Fruit fly (Drosophila melanogaster) whole organism, wandering third instar larva: ENCODE data around the gene CG6356.

Experiments used
- Abd-B ChIP-seq: fragments of >200 bp; optimal IDR thresholded peaks from 2 replicates; lab custom pipeline; 2017; ENCODE audit warnings: missing biosample characterization, missing genetic modification characterization
- CG9705 ChIP-seq: fragments of 200-800 bp; sonication (Bioruptor generic); optimal IDR thresholded peaks from 2 replicates; lab custom pipeline; 2018; ENCODE audit warnings: missing biosample characterization, mild to moderate bottlenecking, missing genetic modification characterization
- Dfd ChIP-seq: fragments of >200 bp; optimal IDR thresholded peaks from 2 replicates; lab custom pipeline; 2017; ENCODE audit warnings: missing biosample characterization, missing genetic modification characterization
- GATAd ChIP-seq: sonication (Bioruptor generic); optimal IDR thresholded peaks from 2 replicates; lab custom pipeline; 2016; ENCODE audit warnings: missing biosample characterization, missing genetic modification characterization
- HLH106 ChIP-seq: fragments of 200-800 bp; optimal IDR thresholded peaks from 3 replicates; lab custom pipeline; 2019; ENCODE audit warnings: missing biosample characterization, mild to moderate bottlenecking, missing genetic modification characterization, moderate library complexity
- Hnf4 ChIP-seq: fragments of 200-800 bp; sonication (Bioruptor generic); optimal IDR thresholded peaks from 2 replicates; lab custom pipeline; 2016; ENCODE audit warnings: missing biosample characterization, mild to moderate bottlenecking, missing genetic modification characterization
- Hr78 ChIP-seq: fragments of >200 bp; optimal IDR thresholded peaks from 2 replicates; lab custom pipeline; 2017; ENCODE audit warnings: missing biosample characterization, missing genetic modification characterization
- Hr83 ChIP-seq: fragments of 200-300 bp; sonication (Bioruptor generic); optimal IDR thresholded peaks from 2 replicates; lab custom pipeline; 2016; ENCODE audit warnings: missing biosample characterization, mild to moderate bottlenecking, missing genetic modification characterization, moderate library complexity; ENCODE audit not compliant: poor library complexity, severe bottlenecking
- Jra ChIP-seq: sonication (Bioruptor generic); optimal IDR thresholded peaks from 2 replicates; lab custom pipeline; 2016; ENCODE audit warnings: missing biosample characterization, missing genetic modification characterization
- Myc ChIP-seq: fragments of >200 bp; optimal IDR thresholded peaks from 2 replicates; lab custom pipeline; 2017
- N ChIP-seq: fragments of >200 bp; optimal IDR thresholded peaks from 2 replicates; lab custom pipeline; 2018; ENCODE audit warnings: missing biosample characterization, missing external identifiers, missing genetic modification characterization
- OdsH ChIP-seq: fragments of 200-800 bp; sonication (Bioruptor generic); optimal IDR thresholded peaks from 2 replicates; lab custom pipeline; 2016; ENCODE audit warnings: missing biosample characterization, mild to moderate bottlenecking, missing genetic modification characterization
- Rel ChIP-seq, 2 experiments: fragments of 200-800 bp; sonication (Bioruptor generic) in 1 of 2; optimal IDR thresholded peaks; 2 replicates in 1 of 2; 3 replicates in 1 of 2; lab custom pipeline; 2016 to 2019; ENCODE audit warnings: mild to moderate bottlenecking in 2 of 2, missing biosample characterization in 2 of 2, missing genetic modification characterization in 2 of 2, moderate library complexity in 1 of 2
- Sp1 ChIP-seq: fragments of 200-800 bp; sonication (Bioruptor generic); optimal IDR thresholded peaks from 3 replicates; lab custom pipeline; 2019; ENCODE audit warnings: missing biosample characterization, mild to moderate bottlenecking, missing genetic modification characterization, moderate library complexity
- Vsx2 ChIP-seq: fragments of 200-300, 225-300 bp; sonication (Bioruptor generic); optimal IDR thresholded peaks from 2 replicates; lab custom pipeline; 2018; ENCODE audit warnings: missing biosample characterization, missing genetic modification characterization; ENCODE audit not compliant: partially characterized antibody
- br ChIP-seq: fragments of 200-800 bp; sonication (Bioruptor generic); optimal IDR thresholded peaks from 2 replicates; lab custom pipeline; 2016; ENCODE audit warnings: missing biosample characterization, missing genetic modification characterization
- brk ChIP-seq: fragments of 200-800 bp; sonication (Bioruptor generic); optimal IDR thresholded peaks from 2 replicates; lab custom pipeline; 2016; ENCODE audit warnings: missing biosample characterization, mild to moderate bottlenecking, missing genetic modification characterization
- dmrt93B ChIP-seq: fragments of 200-800 bp; sonication (Bioruptor generic); optimal IDR thresholded peaks from 2 replicates; lab custom pipeline; 2018; ENCODE audit warnings: missing biosample characterization, mild to moderate bottlenecking, missing genetic modification characterization
- dsf ChIP-seq: sonication (Bioruptor generic); optimal IDR thresholded peaks from 2 replicates; lab custom pipeline; 2016; ENCODE audit warnings: missing biosample characterization, missing genetic modification characterization, borderline replicate concordance
- ey ChIP-seq: fragments of 200-800 bp; sonication (Bioruptor generic); optimal IDR thresholded peaks from 2 replicates; lab custom pipeline; 2016; ENCODE audit warnings: missing biosample characterization, missing genetic modification characterization
- foxo ChIP-seq, 2 experiments: fragments of 200-800 bp; sonication (Bioruptor generic); optimal IDR thresholded peaks; 2 replicates in 1 of 2; 3 replicates in 1 of 2; lab custom pipeline; 2016 to 2017; ENCODE audit warnings: missing biosample characterization in 2 of 2, missing genetic modification characterization in 2 of 2
- fru ChIP-seq: fragments of 200-800 bp; sonication (Bioruptor generic); optimal IDR thresholded peaks from 3 replicates; lab custom pipeline; 2016; ENCODE audit warnings: missing biosample characterization, mild to moderate bottlenecking, missing genetic modification characterization
- h ChIP-seq: fragments of 200-800 bp; sonication (Bioruptor generic); optimal IDR thresholded peaks from 3 replicates; lab custom pipeline; 2016; ENCODE audit warnings: missing biosample characterization, mild to moderate bottlenecking, missing genetic modification characterization
- jim ChIP-seq: fragments of 175-275, 200-325 bp; sonication (Bioruptor generic); optimal IDR thresholded peaks from 2 replicates; lab custom pipeline; 2016; ENCODE audit warnings: missing biosample characterization, mild to moderate bottlenecking, missing genetic modification characterization
- lola ChIP-seq: fragments of >200 bp; optimal IDR thresholded peaks from 2 replicates; lab custom pipeline; 2017; ENCODE audit warnings: missing biosample characterization, missing genetic modification characterization
- pan ChIP-seq: fragments of >200 bp; optimal IDR thresholded peaks from 2 replicates; lab custom pipeline; 2017
- psq ChIP-seq: fragments of 200-800 bp; sonication (Bioruptor generic); optimal IDR thresholded peaks from 3 replicates; lab custom pipeline; 2017; ENCODE audit warnings: missing biosample characterization, mild to moderate bottlenecking, missing genetic modification characterization, moderate library complexity
- rgr ChIP-seq: fragments of 200-800 bp; sonication (Bioruptor generic); optimal IDR thresholded peaks from 3 replicates; lab custom pipeline; 2016; ENCODE audit warnings: missing biosample characterization, mild to moderate bottlenecking, missing genetic modification characterization
- sage ChIP-seq: fragments of 200-800 bp; sonication (Bioruptor generic); optimal IDR thresholded peaks from 2 replicates; lab custom pipeline; 2016; ENCODE audit warnings: missing biosample characterization, mild to moderate bottlenecking, missing genetic modification characterization
- sv ChIP-seq: fragments of 200-800 bp; sonication (Bioruptor generic); optimal IDR thresholded peaks from 3 replicates; lab custom pipeline; 2016; ENCODE audit warnings: missing biosample characterization, missing genetic modification characterization
- usp ChIP-seq: fragments of >200 bp; optimal IDR thresholded peaks from 2 replicates; lab custom pipeline; 2017; ENCODE audit warnings: missing biosample characterization, missing genetic modification characterization

CG6356 gene

dm6 chr3R:24282567-24283324 is 1.0 kb upstream of the CG6356 start:
- TF ChIP-seq sage (no peak), Rel (GFP tag; optimal IDR thresholded peaks at IDR 0.05; lab: Kevin White, UChicago) (no peak), Rel (tag; optimal IDR thresholded peaks at IDR 0.05; lab: Kevin White, UChicago) (peak; percentile 44), usp (GFP tag; lab: Kevin White, UChicago) (no peak), jim (GFP tag; lab: Kevin White, UChicago) (no peak)

dm6 chr3R:24284164-24284563 is 409 bp downstream of the CG6356 start:
- TF ChIP-seq Hr83: no peak
- no peak for TF ChIP-seq psq
- TF ChIP-seq Jra: no peak
- no peak for TF ChIP-seq sv
- TF ChIP-seq dsf (GFP tag; lab: Kevin White, UChicago): no peak
- TF ChIP-seq N (GFP tag; lab: Kevin White, UChicago): no peak
- TF ChIP-seq Abd-B: no peak
- TF ChIP-seq Hr78 (GFP tag; lab: Kevin White, UChicago): no peak

- TF ChIP-seq brk (GFP tag; lab: Kevin White, UChicago) (no peak), GATAd (GFP tag; lab: Kevin White, UChicago) (no peak), CG9705 (GFP tag; lab: Kevin White, UChicago) (no peak), fru (no peak), Sp1 (no peak)
Measured at dm6 chr3R:24285423-24285822, 1.7 kb downstream of the CG6356 start.

dm6 chr3R:24287157-24287556 is 3.4 kb downstream of the CG6356 start:
- TF ChIP-seq HLH106 (no peak), Hnf4 (GFP tag; lab: Kevin White, UChicago) (peak; percentile 27)

dm6 chr3R:24289768-24290349 is 6.1 kb downstream of the CG6356 start, which contains the start of the genes CG34290 and Uck:
Gene CG34290 (minus strand): TSS chr3R:24289818.
Gene Uck (plus strand): TSS chr3R:24290172.
- TF ChIP-seq Dfd (GFP tag; lab: Kevin White, UChicago): no peak
- TF ChIP-seq lola: no peak
- TF ChIP-seq CG9705 (GFP tag; lab: Kevin White, UChicago): peak; percentile 87
- TF ChIP-seq br (GFP tag; lab: Kevin White, UChicago): peak; percentile 77
- TF ChIP-seq pan (lab: Kevin White, UChicago): no peak
- TF ChIP-seq h (GFP tag; lab: Kevin White, UChicago): peak; percentile 70
- TF ChIP-seq dsf (GFP tag; lab: Kevin White, UChicago): peak; percentile 2
- peak; percentile 5 for TF ChIP-seq psq
- no peak for TF ChIP-seq Rel (GFP tag; optimal IDR thresholded peaks at IDR 0.05; lab: Kevin White, UChicago)
- TF ChIP-seq Rel (tag; optimal IDR thresholded peaks at IDR 0.05; lab: Kevin White, UChicago): peak; percentile 65
- TF ChIP-seq sage: peak; percentile 10
- TF ChIP-seq HLH106: peak; percentile 69
- no peak for TF ChIP-seq Myc
- TF ChIP-seq sv: peak; percentile 54
- TF ChIP-seq brk (GFP tag; lab: Kevin White, UChicago): no peak
- no peak for TF ChIP-seq N (GFP tag; lab: Kevin White, UChicago)
- peak; percentile 25 for TF ChIP-seq ey (GFP tag; lab: Kevin White, UChicago)
- TF ChIP-seq Hnf4 (GFP tag; lab: Kevin White, UChicago): peak; percentile 52
- TF ChIP-seq dmrt93B (GFP tag; lab: Kevin White, UChicago): peak; percentile 75
- TF ChIP-seq OdsH (GFP tag; lab: Kevin White, UChicago): peak; percentile 63
- peak; percentile 88 for TF ChIP-seq rgr (GFP tag; lab: Kevin White, UChicago)
- TF ChIP-seq Hr83: peak; percentile 54
- TF ChIP-seq foxo (GFP tag; optimal IDR thresholded peaks at IDR 0.05; lab: Kevin White, UChicago): peak in 1 of 2 experiments; percentile 59
- peak; percentile 72 for TF ChIP-seq Sp1
- TF ChIP-seq Vsx2 (GFP tag; lab: Kevin White, UChicago): peak; percentile 98
